Fruit fly (Drosophila melanogaster): ENCODE data around the gene Svip.

The Svip gene

dm6 chr3L:9333745-9334382 is 24.9 kb upstream of the Svip start, which contains the start of gene PGRP-LA:
Gene PGRP-LA (plus strand): TSS chr3L:9334332.
- peak; percentile 55 for TF ChIP-seq Xbp1 (GFP tag; optimal IDR thresholded peaks at IDR 0.05)
- TF ChIP-seq Fer3 (tag; optimal IDR thresholded peaks at IDR 0.05), result peak; percentile 29
- TF ChIP-seq CG14441 (GFP tag; IDR thresholded peaks at IDR 0.05), result 0 out of 2 replicates have a peak, but pooled peaks have one; percentile 52
- no peak for TF ChIP-seq CG4282 (GFP tag; optimal IDR thresholded peaks at IDR 0.05)
- no peak for TF ChIP-seq nerfin-2 (GFP tag; IDR thresholded peaks at IDR 0.05; ENCODE audit: partially characterized antibody)
- TF ChIP-seq Hr3 (GFP tag; optimal IDR thresholded peaks at IDR 0.05), result peak; percentile 4
- TF ChIP-seq CG10543 (GFP tag; optimal IDR thresholded peaks at IDR 0.05), result peak; percentile 18
- no peak for TF ChIP-seq al (GFP tag; IDR thresholded peaks at IDR 0.05)
- peak; percentile 40 for TF ChIP-seq CG1529 (GFP tag; optimal IDR thresholded peaks at IDR 0.05)
- peak; percentile 45 for TF ChIP-seq CG11504 (tag; optimal IDR thresholded peaks at IDR 0.05)
- TF ChIP-seq CG11093 (GFP tag; IDR thresholded peaks at IDR 0.05), result no peak
- peak; percentile 22 for TF ChIP-seq CG17385 (GFP tag; optimal IDR thresholded peaks at IDR 0.05)
- peak; percentile 11 for TF ChIP-seq mirr (GFP tag; optimal IDR thresholded peaks at IDR 0.05)
- peak; percentile 17 for TF ChIP-seq ind (GFP tag; optimal IDR thresholded peaks at IDR 0.05)
- TF ChIP-seq luna (GFP tag; optimal IDR thresholded peaks at IDR 0.05), result no peak
- TF ChIP-seq Meics (GFP tag; optimal IDR thresholded peaks at IDR 0.05), result peak; percentile 56
- TF ChIP-seq CG6765 (GFP tag; optimal IDR thresholded peaks at IDR 0.05), result peak; percentile 21
- TF ChIP-seq CG13296 (GFP tag; optimal IDR thresholded peaks at IDR 0.05), result peak; percentile 38
- TF ChIP-seq grau (tag; optimal IDR thresholded peaks at IDR 0.05), result peak; percentile 39
- no peak for TF ChIP-seq eve (GFP tag; optimal IDR thresholded peaks at IDR 0.05)
- peak; percentile 52 for TF ChIP-seq onecut (GFP tag; IDR thresholded peaks at IDR 0.05)
- TF ChIP-seq pan (optimal IDR thresholded peaks at IDR 0.05), result no peak
- peak in 1 of 2 experiments; percentile 52 for TF ChIP-seq pan (GFP tag; optimal IDR thresholded peaks at IDR 0.05 in 1 of 2, IDR thresholded peaks at IDR 0.05 in 1 of 2)
- TF ChIP-seq CG1024 (GFP tag; IDR thresholded peaks at IDR 0.05), result 0 out of 2 replicates have a peak, but pooled peaks have one; percentile 22
- TF ChIP-seq sisA (GFP tag; IDR thresholded peaks at IDR 0.05), result peak; percentile 11; the same call in 1 of the 2 replicates
- 0 out of 3 replicates have a peak, but pooled peaks have one; percentile 35 for TF ChIP-seq H15 (GFP tag; IDR thresholded peaks at IDR 0.05)
- TF ChIP-seq CG14014 (GFP tag; IDR thresholded peaks at IDR 0.05), result no peak
- no peak for TF ChIP-seq CG11560 (tag; IDR thresholded peaks at IDR 0.05)
- TF ChIP-seq ci (GFP tag; IDR thresholded peaks at IDR 0.05), result peak; percentile 70; the same call in 2 of the 3 replicates
- no peak for TF ChIP-seq CG3838 (GFP tag; optimal IDR thresholded peaks at IDR 0.05)
- peak; percentile 77 for TF ChIP-seq sens (GFP tag)
- TF ChIP-seq NfI (GFP tag; optimal IDR thresholded peaks at IDR 0.05), result peak; percentile 46
- TF ChIP-seq Myb (GFP tag; optimal IDR thresholded peaks at IDR 0.05), result peak; percentile 54
- TF ChIP-seq Dfd (GFP tag; optimal IDR thresholded peaks at IDR 0.05), result no peak
- TF ChIP-seq HHEX (GFP tag; optimal IDR thresholded peaks at IDR 0.05), result peak; percentile 9
- TF ChIP-seq Chrac-16 (GFP tag; optimal IDR thresholded peaks at IDR 0.05), result peak; percentile 1
- no peak for TF ChIP-seq emc (GFP tag; optimal IDR thresholded peaks at IDR 0.05)
- peak; percentile 19 for TF ChIP-seq MTF-1 (GFP tag; optimal IDR thresholded peaks at IDR 0.05; ENCODE audit: borderline replicate concordance)
- no peak for TF ChIP-seq Xrp1 (GFP tag; IDR thresholded peaks at IDR 0.05)
- TF ChIP-seq CG32767 (GFP tag; IDR thresholded peaks at IDR 0.05), result no peak
- TF ChIP-seq CG34376 (GFP tag; optimal IDR thresholded peaks at IDR 0.05), result no peak
- peak; percentile 34; the same call in 1 of the 3 replicates for TF ChIP-seq zfh1 (GFP tag; IDR thresholded peaks at IDR 0.05)
- TF ChIP-seq caup (GFP tag; optimal IDR thresholded peaks at IDR 0.05; ENCODE audit: severe bottlenecking), result peak; percentile 31
- peak; percentile 41 for TF ChIP-seq gem (tag; optimal IDR thresholded peaks at IDR 0.05)
- TF ChIP-seq gsb (GFP tag; IDR thresholded peaks at IDR 0.05), result peak; percentile 37; the same call in 1 of the 2 replicates
- TF ChIP-seq lmd (GFP tag; IDR thresholded peaks at IDR 0.05), result peak; percentile 47; the same call in 1 of the 2 replicates
- TF ChIP-seq sob (GFP tag; IDR thresholded peaks at IDR 0.05), result peak; percentile 64; the same call in 1 of the 2 replicates
- TF ChIP-seq fd3F (GFP tag; optimal IDR thresholded peaks at IDR 0.05), result peak; percentile 25
- peak; percentile 15 for TF ChIP-seq ATbp (GFP tag; optimal IDR thresholded peaks at IDR 0.05)
- 0 out of 3 replicates have a peak, but pooled peaks have one; percentile 9 for TF ChIP-seq row (GFP tag; IDR thresholded peaks at IDR 0.05)
